Worm (Caenorhabditis elegans): ENCODE measurements around the gene C18E9.5.

- no peak for TF ChIP-seq rnt-1 (tag; optimal IDR thresholded peaks at IDR 0.05)
- no peak for TF ChIP-seq nhr-76 (tag; optimal IDR thresholded peaks at IDR 0.05)
- TF ChIP-seq nhr-12 (tag; optimal IDR thresholded peaks at IDR 0.05), result no peak
- no peak for TF ChIP-seq zag-1 (tag; optimal IDR thresholded peaks at IDR 0.05)
- no peak for TF ChIP-seq unc-130 (tag; optimal IDR thresholded peaks at IDR 0.05)
- TF ChIP-seq fkh-10 (GFP tag; optimal IDR thresholded peaks at IDR 0.05), result no peak
- no peak for TF ChIP-seq snpc-4 (tag; optimal IDR thresholded peaks at IDR 0.05)
- TF ChIP-seq pag-3 (tag; optimal IDR thresholded peaks at IDR 0.05; ENCODE audit: borderline replicate concordance, insufficient read depth), result no peak
- no peak for TF ChIP-seq dpl-1 (GFP tag; optimal IDR thresholded peaks at IDR 0.05)
- TF ChIP-seq lin-15B (tag; optimal IDR thresholded peaks at IDR 0.05), result no peak
- TF ChIP-seq snu-23 (GFP tag; optimal IDR thresholded peaks at IDR 0.05), result no peak
These were observed 44.4 kb downstream of the C18E9.5 start for ce11 chrII:9014188-9014587.
